Worm (Caenorhabditis elegans): ENCODE measurements around the gene Y82E9BR.22.

Y82E9BR.22 gene

DNA sequence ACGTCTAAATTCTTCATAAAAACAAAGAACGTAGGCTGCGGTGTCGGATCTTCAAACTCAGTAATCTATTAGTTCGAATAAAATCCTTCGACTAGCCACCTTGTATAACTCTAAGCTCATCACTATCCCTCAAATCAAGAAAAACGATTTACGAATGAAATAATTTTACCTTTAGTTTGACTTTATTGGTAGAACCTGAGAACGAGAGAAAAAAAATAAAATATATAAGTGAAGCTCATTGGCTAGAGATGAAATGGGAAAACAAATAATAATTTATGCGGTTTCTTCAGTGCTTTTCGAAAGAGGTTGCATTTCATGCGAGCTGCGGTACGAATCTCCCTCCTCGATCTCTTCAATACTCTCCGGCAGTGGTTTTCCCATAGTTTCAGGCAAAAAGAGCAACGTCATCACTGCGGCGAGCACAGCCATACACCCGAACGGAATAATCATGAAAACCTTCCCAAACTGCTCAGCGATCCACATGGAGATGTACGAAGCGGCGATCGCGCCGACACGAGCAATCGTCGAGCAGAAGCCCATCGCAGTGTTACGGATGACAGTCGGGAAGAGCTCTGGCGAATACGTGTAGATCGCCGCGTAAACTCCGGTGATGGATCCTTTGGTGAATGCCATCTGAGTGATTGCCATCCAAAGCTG, 10.8 kb upstream of the Y82E9BR.22 start (continued):
- TF ChIP-seq zag-1 (tag; optimal IDR thresholded peaks at IDR 0.05) (no peak), unc-130 (tag; optimal IDR thresholded peaks at IDR 0.05) (no peak), lsy-2 (tag; optimal IDR thresholded peaks at IDR 0.05) (peak; percentile 53 to 68), ceh-63 (GFP tag; optimal IDR thresholded peaks at IDR 0.05) (no peak), nhr-76 (tag; optimal IDR thresholded peaks at IDR 0.05) (no peak), dpl-1 (GFP tag; optimal IDR thresholded peaks at IDR 0.05) (peak in 1 of 3 experiments; percentile 2), C16A3.4 (tag; optimal IDR thresholded peaks at IDR 0.05) (peak; percentile 39), dsc-1 (tag; optimal IDR thresholded peaks at IDR 0.05) (peak; percentile 23), snpc-4 (tag; optimal IDR thresholded peaks at IDR 0.05) (no peak), mep-1 (tag; optimal IDR thresholded peaks at IDR 0.05) (no peak), efl-3 (GFP tag; optimal IDR thresholded peaks at IDR 0.05) (no peak), lin-35 (GFP tag; optimal IDR thresholded peaks at IDR 0.05) (peak in 1 of 2 experiments; percentile 20), egl-13 (tag; optimal IDR thresholded peaks at IDR 0.05) (no peak), lir-3 (tag; optimal IDR thresholded peaks at IDR 0.05; ENCODE audit: poor library complexity) (no peak), zip-4 (GFP tag; optimal IDR thresholded peaks at IDR 0.05) (peak; percentile 33), unc-62 (GFP tag; optimal IDR thresholded peaks at IDR 0.05) (no peak), ceh-90 (tag; optimal IDR thresholded peaks at IDR 0.05) (no peak), aha-1 (tag; optimal IDR thresholded peaks at IDR 0.05) (no peak), mab-9 (GFP tag; IDR thresholded peaks at IDR 0.05) (peak; percentile 70), nhr-11 (tag; optimal IDR thresholded peaks at IDR 0.05) (peak; percentile 35), hpl-2 (GFP tag; optimal IDR thresholded peaks at IDR 0.05) (peak; percentile 41), nhr-237 (tag; optimal IDR thresholded peaks at IDR 0.05) (no peak), nhr-28 (tag; optimal IDR thresholded peaks at IDR 0.05) (no peak), rnt-1 (tag; optimal IDR thresholded peaks at IDR 0.05) (peak; percentile 35), nhr-47 (tag; optimal IDR thresholded peaks at IDR 0.05) (peak; percentile 67), C04F5.9 (tag; optimal IDR thresholded peaks at IDR 0.05) (peak; percentile 28), skn-1 (tag; optimal IDR thresholded peaks at IDR 0.05) (no peak), ama-1 (optimal IDR thresholded peaks at IDR 0.05) (peak; percentile 84), fkh-10 (GFP tag; optimal IDR thresholded peaks at IDR 0.05) (no peak), F16B12.6 (tag; optimal IDR thresholded peaks at IDR 0.05) (no peak), ceh-8 (GFP tag; optimal IDR thresholded peaks at IDR 0.05) (no peak), nhr-12 (tag; optimal IDR thresholded peaks at IDR 0.05) (no peak), hlh-4 (tag; optimal IDR thresholded peaks at IDR 0.05) (no peak), sox-4 (tag; optimal IDR thresholded peaks at IDR 0.05) (no peak), jun-1 (tag; optimal IDR thresholded peaks at IDR 0.05) (no peak), ztf-11 (tag; optimal IDR thresholded peaks at IDR 0.05) (no peak), pqm-1 (tag; optimal IDR thresholded peaks at IDR 0.05) (no peak), aly-2 (tag; optimal IDR thresholded peaks at IDR 0.05) (peak; percentile 91), lin-39 (tag; optimal IDR thresholded peaks at IDR 0.05) (peak; percentile 29), isw-1 (GFP tag; IDR thresholded peaks at IDR 0.05) (no peak), elt-2 (tag; optimal IDR thresholded peaks at IDR 0.05) (peak; percentile 62), nhr-20 (tag; optimal IDR thresholded peaks at IDR 0.05) (peak; percentile 50), irx-1 (tag; optimal IDR thresholded peaks at IDR 0.05) (no peak), blmp-1 (tag; optimal IDR thresholded peaks at IDR 0.05) (no peak), ces-1 (GFP tag; optimal IDR thresholded peaks at IDR 0.05) (no peak)
